Worm (Caenorhabditis elegans): Measurements from ENCODE around the gene R05D8.9.
A peak's percentile ranks its signal among the peaks of the same experiment; 100 is the strongest.

R05D8.9 gene

ce11 chrV:2807760-2808159 lies 40.4 kb upstream of the R05D8.9 start, which contains the start of gene ketn-1:
ketn-1 (minus strand) TSS chrV:2807860.
- TF ChIP-seq R02D3.7 (tag; optimal IDR thresholded peaks at IDR 0.05), result no peak
- no peak for TF ChIP-seq ceh-16 (tag; optimal IDR thresholded peaks at IDR 0.05)
- TF ChIP-seq elt-3 (tag; optimal IDR thresholded peaks at IDR 0.05), result no peak
- TF ChIP-seq lsy-2 (tag; optimal IDR thresholded peaks at IDR 0.05), result no peak
- no peak for TF ChIP-seq nhr-10 (tag; optimal IDR thresholded peaks at IDR 0.05)

- TF ChIP-seq ztf-1 (GFP tag; conservative IDR thresholded peaks at IDR 0.05) (no peak), nhr-6 (tag; optimal IDR thresholded peaks at IDR 0.05) (no peak), gmeb-1 (tag; optimal IDR thresholded peaks at IDR 0.05) (no peak), dmd-4 (tag; optimal IDR thresholded peaks at IDR 0.05) (no peak), nhr-129 (tag; optimal IDR thresholded peaks at IDR 0.05) (no peak), skn-1 (tag; optimal IDR thresholded peaks at IDR 0.05) (no peak), crh-2 (tag; optimal IDR thresholded peaks at IDR 0.05) (no peak), snpc-4 (tag; optimal IDR thresholded peaks at IDR 0.05) (no peak)
Measured at ce11 chrV:2803258-2803657, 35.9 kb upstream of the R05D8.9 start.

- TF ChIP-seq nhr-129 (tag; optimal IDR thresholded peaks at IDR 0.05), result peak; percentile 43
- TF ChIP-seq mab-5 (tag; optimal IDR thresholded peaks at IDR 0.05), result no peak
Measured at ce11 chrV:2801955-2802354, 34.6 kb upstream of the R05D8.9 start.

ce11 chrV:2800676-2801075 lies 33.3 kb upstream of the R05D8.9 start:
- TF ChIP-seq unc-39 (tag; optimal IDR thresholded peaks at IDR 0.05) (no peak), ztf-4 (tag; optimal IDR thresholded peaks at IDR 0.05) (no peak), sma-3 (GFP tag; optimal IDR thresholded peaks at IDR 0.05) (no peak), elt-3 (tag; optimal IDR thresholded peaks at IDR 0.05) (no peak), peb-1 (tag; optimal IDR thresholded peaks at IDR 0.05) (no peak), gmeb-1 (tag; optimal IDR thresholded peaks at IDR 0.05) (no peak), Y55F3AM.14 (GFP tag; optimal IDR thresholded peaks at IDR 0.05) (no peak), ztf-11 (tag; optimal IDR thresholded peaks at IDR 0.05) (no peak), mbf-1 (tag; optimal IDR thresholded peaks at IDR 0.05) (no peak), lin-11 (tag; optimal IDR thresholded peaks at IDR 0.05) (no peak), R02D3.7 (tag; optimal IDR thresholded peaks at IDR 0.05) (no peak), nhr-12 (tag; optimal IDR thresholded peaks at IDR 0.05) (no peak), nhr-25 (tag; optimal IDR thresholded peaks at IDR 0.05) (no peak), nhr-6 (tag; optimal IDR thresholded peaks at IDR 0.05) (no peak), blmp-1 (tag; optimal IDR thresholded peaks at IDR 0.05; ENCODE audit: insufficient read depth) (no peak), F13H6.1 (tag; optimal IDR thresholded peaks at IDR 0.05) (no peak), mdl-1 (tag; optimal IDR thresholded peaks at IDR 0.05) (no peak), dmd-4 (tag; optimal IDR thresholded peaks at IDR 0.05) (no peak), zag-1 (tag; optimal IDR thresholded peaks at IDR 0.05) (no peak), snpc-4 (tag; optimal IDR thresholded peaks at IDR 0.05) (no peak)

- TF ChIP-seq nhr-77 (tag; optimal IDR thresholded peaks at IDR 0.05) (no peak), alr-1 (tag; optimal IDR thresholded peaks at IDR 0.05) (no peak), C34F6.9 (tag; optimal IDR thresholded peaks at IDR 0.05) (no peak), lin-13 (GFP tag; optimal IDR thresholded peaks at IDR 0.05) (no peak), ceh-16 (tag; optimal IDR thresholded peaks at IDR 0.05) (no peak), dmd-4 (tag; optimal IDR thresholded peaks at IDR 0.05) (no peak), mab-5 (tag; optimal IDR thresholded peaks at IDR 0.05) (no peak), ZK546.5 (tag; optimal IDR thresholded peaks at IDR 0.05) (no peak), nhr-11 (tag; optimal IDR thresholded peaks at IDR 0.05) (no peak), peb-1 (tag; optimal IDR thresholded peaks at IDR 0.05) (no peak), mdl-1 (tag; optimal IDR thresholded peaks at IDR 0.05) (no peak), lin-11 (tag; optimal IDR thresholded peaks at IDR 0.05) (no peak), zag-1 (tag; optimal IDR thresholded peaks at IDR 0.05) (no peak), gmeb-1 (tag; optimal IDR thresholded peaks at IDR 0.05) (no peak), fos-1 (tag; optimal IDR thresholded peaks at IDR 0.05) (no peak), ama-1 (optimal IDR thresholded peaks at IDR 0.05) (no peak), ztf-11 (tag; optimal IDR thresholded peaks at IDR 0.05) (no peak), lin-39 (tag; optimal IDR thresholded peaks at IDR 0.05) (no peak), skn-1 (tag; optimal IDR thresholded peaks at IDR 0.05) (no peak)
Measured at ce11 chrV:2799172-2799869, 32.0 kb upstream of the R05D8.9 start.
